Fruit fly (Drosophila melanogaster) whole organism, embryonic: ENCODE data around the gene CG13694.

Source experiments
- BtbVII ChIP-seq: fragments of 200-800 bp; sonication (Bioruptor generic); optimal IDR thresholded peaks from 3 replicates; lab custom pipeline; 2017; ENCODE audit warnings: missing biosample characterization, mild to moderate bottlenecking, missing genetic modification characterization
- CG11504 ChIP-seq: fragments of 200-800 bp; sonication (Bioruptor generic); optimal IDR thresholded peaks from 3 replicates; lab custom pipeline; 2019; ENCODE audit warnings: missing biosample characterization, mild to moderate bottlenecking, missing genetic modification characterization, moderate library complexity
- CG12104 ChIP-seq: fragments of 200-800 bp; sonication (Bioruptor generic); optimal IDR thresholded peaks from 3 replicates; lab custom pipeline; 2016; ENCODE audit warnings: missing biosample characterization, missing genetic modification characterization
- CG12391 ChIP-seq: fragments of 200-800 bp; sonication (Bioruptor generic); optimal IDR thresholded peaks from 3 replicates; lab custom pipeline; 2018; ENCODE audit warnings: missing biosample characterization, mild to moderate bottlenecking, missing genetic modification characterization, moderate library complexity
- CG13123 ChIP-seq: fragments of 200-800 bp; sonication (Bioruptor generic); optimal IDR thresholded peaks from 2 replicates; lab custom pipeline; 2016; ENCODE audit warnings: missing biosample characterization, missing genetic modification characterization
- CG13424 ChIP-seq: fragments of 200-800 bp; sonication (Bioruptor generic); optimal IDR thresholded peaks from 2 replicates; lab custom pipeline; 2019; ENCODE audit warnings: missing biosample characterization, mild to moderate bottlenecking, missing genetic modification characterization, moderate library complexity
- CG18599 ChIP-seq: fragments of 200-800 bp; sonication (Bioruptor generic); optimal IDR thresholded peaks from 3 replicates; lab custom pipeline; 2017; ENCODE audit warnings: missing biosample characterization, missing genetic modification characterization, mild to moderate bottlenecking, moderate library complexity, missing genetic modification reagents
- CG30020 ChIP-seq: fragments of 200-800 bp; optimal IDR thresholded peaks from 2 replicates; lab custom pipeline; 2019; ENCODE audit warnings: missing biosample characterization, mild to moderate bottlenecking, missing genetic modification characterization, moderate library complexity
- CG32772 ChIP-seq: fragments of 200-800 bp; sonication (Bioruptor generic); IDR thresholded peaks from 2 replicates; pipeline ENCODE4 v1.3.6; 2022; ENCODE audit warnings: missing biosample characterization, missing genetic modification characterization
- CG34224 ChIP-seq: fragments of 200-800 bp; sonication (Bioruptor generic); IDR thresholded peaks from 3 replicates; pipeline ENCODE4 v1.3.6; 2022; ENCODE audit warnings: missing biosample characterization, missing genetic modification characterization; ENCODE audit not compliant: partially characterized antibody
- CG3847 ChIP-seq: fragments of 200-800 bp; sonication (Bioruptor generic); IDR thresholded peaks from 2 replicates; pipeline ENCODE4 v1.3.6; 2022; ENCODE audit warnings: missing biosample characterization, missing genetic modification characterization
- CG4854 ChIP-seq: fragments of 200-800 bp; sonication (Bioruptor generic); optimal IDR thresholded peaks from 2 replicates; lab custom pipeline; 2016; ENCODE audit warnings: missing biosample characterization, missing genetic modification characterization, inconsistent platforms
- CG7271 ChIP-seq: fragments of 200-800 bp; sonication (Bioruptor generic); optimal IDR thresholded peaks from 2 replicates; lab custom pipeline; 2018; ENCODE audit warnings: missing biosample characterization, mild to moderate bottlenecking, missing genetic modification characterization, moderate library complexity
- CG8290 ChIP-seq, 3 experiments: fragments of 200-800 bp; sonication (Bioruptor generic); optimal IDR thresholded peaks; 2 replicates each; lab custom pipeline; 2016 to 2019; ENCODE audit warnings: missing biosample characterization in 3 of 3, missing genetic modification characterization in 3 of 3, mild to moderate bottlenecking in 2 of 3, moderate library complexity in 1 of 3
- CG9215 ChIP-seq: fragments of 200-800 bp; sonication (Bioruptor generic); IDR thresholded peaks from 2 replicates; pipeline ENCODE4 v1.3.6; 2022; ENCODE audit warnings: missing biosample characterization, missing genetic modification characterization
- Camta ChIP-seq: fragments of 200-800 bp; sonication (Bioruptor generic); optimal IDR thresholded peaks from 2 replicates; lab custom pipeline; 2016; ENCODE audit warnings: missing biosample characterization, missing genetic modification characterization
- CrebB ChIP-seq: fragments of 200-800 bp; sonication (Bioruptor generic); optimal IDR thresholded peaks from 3 replicates; lab custom pipeline; 2018; ENCODE audit warnings: missing biosample characterization, mild to moderate bottlenecking, missing genetic modification characterization
- Dp ChIP-seq: fragments of 200-800 bp; sonication (Bioruptor generic); optimal IDR thresholded peaks from 2 replicates; lab custom pipeline; 2018; ENCODE audit warnings: missing biosample characterization, mild to moderate bottlenecking, missing genetic modification characterization, moderate library complexity
- Fer3 ChIP-seq: fragments of 200-800 bp; sonication (Bioruptor generic); optimal IDR thresholded peaks from 2 replicates; lab custom pipeline; 2018; ENCODE audit warnings: missing biosample characterization, mild to moderate bottlenecking, missing genetic modification characterization, moderate library complexity
- HLH54F ChIP-seq: fragments of 200-800 bp; sonication (Bioruptor generic); optimal IDR thresholded peaks from 3 replicates; lab custom pipeline; 2016; ENCODE audit warnings: missing biosample characterization, missing genetic modification characterization
- HmgZ ChIP-seq: fragments of 200-800 bp; sonication (Bioruptor generic); optimal IDR thresholded peaks from 2 replicates; lab custom pipeline; 2018; ENCODE audit warnings: missing biosample characterization, mild to moderate bottlenecking, missing genetic modification characterization
- Hsf ChIP-seq: fragments of 200-800 bp; sonication (Bioruptor generic); optimal IDR thresholded peaks from 3 replicates; lab custom pipeline; 2016; ENCODE audit warnings: missing biosample characterization, missing genetic modification characterization
- Opbp ChIP-seq: fragments of 200-800 bp; sonication (Bioruptor generic); IDR thresholded peaks from 3 replicates; pipeline ENCODE4 v1.3.6; 2022; ENCODE audit warnings: missing biosample characterization, missing genetic modification characterization; ENCODE audit not compliant: partially characterized antibody
- Pdp1 ChIP-seq, 2 experiments: fragments of 200-800 bp; sonication (Bioruptor generic); optimal IDR thresholded peaks; 3 replicates each; lab custom pipeline; 2016; ENCODE audit warnings: missing biosample characterization in 2 of 2, missing genetic modification characterization in 2 of 2, mild to moderate bottlenecking in 1 of 2, moderate library complexity in 1 of 2
- Poxn ChIP-seq: fragments of 200-800 bp; sonication (Bioruptor generic); IDR thresholded peaks from 2 replicates; pipeline ENCODE4 v1.3.6; 2022; ENCODE audit warnings: missing biosample characterization, missing genetic modification characterization
- Rx ChIP-seq: fragments of 200-800 bp; sonication (Bioruptor generic); IDR thresholded peaks from 2 replicates; pipeline ENCODE4 v1.3.6; 2022; ENCODE audit warnings: missing biosample characterization, missing genetic modification characterization
- al ChIP-seq: fragments of 200-800 bp; sonication (Bioruptor generic); IDR thresholded peaks from 2 replicates; pipeline ENCODE4 v1.3.6; 2022; ENCODE audit warnings: missing biosample characterization, missing genetic modification characterization
- ato ChIP-seq: fragments of 200-800 bp; sonication (Bioruptor generic); IDR thresholded peaks from 2 replicates; pipeline ENCODE4 v1.3.6; 2022; ENCODE audit warnings: missing biosample characterization, missing genetic modification characterization; ENCODE audit not compliant: partially characterized antibody
- az2 ChIP-seq: fragments of 200-800 bp; sonication (Bioruptor generic); optimal IDR thresholded peaks from 3 replicates; lab custom pipeline; 2016; ENCODE audit warnings: missing biosample characterization, missing genetic modification characterization
- bcd ChIP-seq: fragments of 200-800 bp; sonication (Bioruptor generic); optimal IDR thresholded peaks from 2 replicates; lab custom pipeline; 2017; ENCODE audit warnings: missing biosample characterization, mild to moderate bottlenecking, missing genetic modification characterization
- chm ChIP-seq: fragments of 200-800 bp; sonication (Bioruptor generic); IDR thresholded peaks from 2 replicates; pipeline ENCODE4 v1.3.6; 2022; ENCODE audit warnings: missing biosample characterization, missing genetic modification characterization
- ci ChIP-seq: fragments of 200-800 bp; sonication (Bioruptor generic); IDR thresholded peaks from 3 replicates; pipeline ENCODE4 v1.3.6; 2022; ENCODE audit warnings: missing biosample characterization, missing genetic modification characterization
- en ChIP-seq: fragments of 200-800 bp; sonication (Bioruptor generic); optimal IDR thresholded peaks from 2 replicates; lab custom pipeline; 2016; ENCODE audit warnings: missing biosample characterization, missing genetic modification characterization
- hth ChIP-seq: fragments of >200 bp; optimal IDR thresholded peaks from 2 replicates; lab custom pipeline; 2017; ENCODE audit warnings: inconsistent platforms
- mld ChIP-seq: fragments of 200-800 bp; sonication (Bioruptor generic); IDR thresholded peaks from 3 replicates; pipeline ENCODE4 v1.3.6; 2022; ENCODE audit warnings: missing biosample characterization, missing genetic modification characterization; ENCODE audit not compliant: partially characterized antibody
- otp ChIP-seq: fragments of 200-800 bp; sonication (Bioruptor generic); IDR thresholded peaks from 3 replicates; pipeline ENCODE4, ENCODE4 v1.3.6; 2022; ENCODE audit warnings: missing biosample characterization, missing genetic modification characterization
- p53 ChIP-seq: fragments of 200-800 bp; sonication (Bioruptor generic); optimal IDR thresholded peaks from 2 replicates; lab custom pipeline; 2016; ENCODE audit warnings: missing biosample characterization, missing genetic modification characterization
- phol ChIP-seq: fragments of 200-800 bp; sonication (Bioruptor generic); optimal IDR thresholded peaks from 3 replicates; lab custom pipeline; 2018; ENCODE audit warnings: missing biosample characterization, mild to moderate bottlenecking, missing genetic modification characterization, moderate library complexity
- schlank ChIP-seq: fragments of 200-800 bp; sonication (Bioruptor generic); optimal IDR thresholded peaks from 2 replicates; lab custom pipeline; 2018; ENCODE audit warnings: missing biosample characterization, mild to moderate bottlenecking, missing genetic modification characterization
- sens ChIP-seq: fragments of 200-800 bp; sonication (Bioruptor generic); peaks from one replicate; lab custom pipeline; 2016; ENCODE audit warnings: missing biosample characterization, missing genetic modification characterization
- seq ChIP-seq: fragments of 200-800 bp; sonication (Bioruptor generic); IDR thresholded peaks from 2 replicates; pipeline ENCODE4 v1.3.6; 2022; ENCODE audit warnings: missing biosample characterization, missing genetic modification characterization
- so ChIP-seq: fragments of 200-800 bp; sonication (Bioruptor generic); IDR thresholded peaks from 3 replicates; pipeline ENCODE4 v1.3.6; 2022; ENCODE audit warnings: missing biosample characterization, missing genetic modification characterization
- sqz ChIP-seq: fragments of 200-800 bp; sonication (Bioruptor generic); optimal IDR thresholded peaks from 3 replicates; lab custom pipeline; 2018; ENCODE audit warnings: missing biosample characterization, mild to moderate bottlenecking, missing genetic modification characterization
- stwl ChIP-seq: fragments of 200-800 bp; sonication (Bioruptor generic); optimal IDR thresholded peaks from 3 replicates; lab custom pipeline; 2018; ENCODE audit warnings: missing biosample characterization, mild to moderate bottlenecking, missing genetic modification characterization, moderate library complexity
- twi ChIP-seq: fragments of 200-800 bp; optimal IDR thresholded peaks from 2 replicates; lab custom pipeline; 2019; ENCODE audit warnings: missing biosample characterization, mild to moderate bottlenecking, missing genetic modification characterization, moderate library complexity
- vnd ChIP-seq: fragments of 200-800 bp; sonication (Bioruptor generic); IDR thresholded peaks from 3 replicates; pipeline ENCODE4 v1.3.6; 2022; ENCODE audit warnings: missing biosample characterization, missing genetic modification characterization; ENCODE audit not compliant: partially characterized antibody
- zen2 ChIP-seq: fragments of 200-800 bp; sonication (Bioruptor generic); IDR thresholded peaks from 3 replicates; pipeline ENCODE4 v1.3.6; 2022; ENCODE audit warnings: missing biosample characterization, missing genetic modification characterization; ENCODE audit not compliant: partially characterized antibody
- zfh2 ChIP-seq: fragments of 200-800 bp; sonication (Bioruptor generic); optimal IDR thresholded peaks from 2 replicates; lab custom pipeline; 2016; ENCODE audit warnings: missing biosample characterization, missing genetic modification characterization

CG13694 gene

dm6 chr2L:72752-73435, 43.4 kb downstream of the CG13694 start (continued):
- TF ChIP-seq seq (GFP tag; lab: Robert Waterston, UW) (0 out of 2 replicates have a peak, but pooled peaks have one; percentile 56), Poxn (no peak), CG9215 (GFP tag; lab: Robert Waterston, UW) (no peak), BtbVII (peak; percentile 4), phol (tag; lab: Kevin White, UChicago) (peak; percentile 9), CG3847 (GFP tag; lab: Robert Waterston, UW) (peak; percentile 52; the same call in 1 of the 2 replicates), sqz (GFP tag; lab: Kevin White, UChicago) (no peak), Pdp1 (GFP tag; optimal IDR thresholded peaks at IDR 0.05; lab: Kevin White, UChicago) (peak; percentile 30 to 52), CG30020 (tag; lab: Kevin White, UChicago) (no peak), zfh2 (GFP tag; lab: Kevin White, UChicago) (peak; percentile 59), Dp (GFP tag; lab: Kevin White, UChicago) (peak; percentile 55), az2 (GFP tag; lab: Kevin White, UChicago) (peak; percentile 55), otp (GFP tag; lab: Robert Waterston, UW) (no peak), Camta (GFP tag; lab: Kevin White, UChicago) (peak; percentile 39), sens (GFP tag; lab: Kevin White, UChicago) (peak; percentile 59), CG13424 (tag; lab: Kevin White, UChicago) (peak; percentile 19), Fer3 (tag; lab: Kevin White, UChicago) (peak; percentile 34), en (peak; percentile 7), CG12104 (GFP tag; lab: Kevin White, UChicago) (no peak), schlank (tag; lab: Kevin White, UChicago) (no peak), CG11504 (tag; lab: Kevin White, UChicago) (peak; percentile 47), CG8290 (GFP tag; optimal IDR thresholded peaks at IDR 0.05; lab: Kevin White, UChicago) (peak; percentile 91), CG8290 (tag; optimal IDR thresholded peaks at IDR 0.05; lab: Kevin White, UChicago) (peak in 1 of 2 experiments; percentile 79), so (GFP tag; lab: Robert Waterston, UW) (no peak; the same call in 2 of the 3 replicates), stwl (peak; percentile 2), CG12391 (tag; lab: Kevin White, UChicago) (peak; percentile 24), Rx (GFP tag; lab: Robert Waterston, UW) (peak; percentile 39; the same call in 1 of the 2 replicates), mld (GFP tag; lab: Robert Waterston, UW) (no peak), twi (no peak), CG18599 (GFP tag; lab: Kevin White, UChicago) (peak; percentile 56), chm (GFP tag; lab: Robert Waterston, UW) (peak; percentile 29; the same call in 1 of the 2 replicates), Opbp (GFP tag; lab: Robert Waterston, UW) (peak; percentile 65; the same call in 2 of the 3 replicates), p53 (peak; percentile 54), CG32772 (no peak), HLH54F (GFP tag; lab: Kevin White, UChicago) (peak; percentile 15), CG34224 (peak; percentile 59; the same call in 1 of the 3 replicates), zen2 (GFP tag; lab: Robert Waterston, UW) (peak; percentile 64; the same call in 2 of the 3 replicates), CrebB (tag; lab: Kevin White, UChicago) (peak; percentile 21), ci (peak; percentile 73; the same call in 2 of the 3 replicates), bcd (peak; percentile 26), hth (no peak), vnd (GFP tag; lab: Robert Waterston, UW) (peak; percentile 46; the same call in 2 of the 3 replicates), HmgZ (tag; lab: Kevin White, UChicago) (peak; percentile 70), CG7271 (tag; lab: Kevin White, UChicago) (no peak), Hsf (GFP tag; lab: Kevin White, UChicago) (peak; percentile 18), CG4854 (GFP tag; lab: Kevin White, UChicago) (peak; percentile 30), CG13123 (GFP tag; lab: Kevin White, UChicago) (peak; percentile 32), ato (peak; percentile 36), al (GFP tag; lab: Robert Waterston, UW) (no peak)
